Worm (Caenorhabditis elegans): Measurements from ENCODE around the gene lgc-27.

DNA sequence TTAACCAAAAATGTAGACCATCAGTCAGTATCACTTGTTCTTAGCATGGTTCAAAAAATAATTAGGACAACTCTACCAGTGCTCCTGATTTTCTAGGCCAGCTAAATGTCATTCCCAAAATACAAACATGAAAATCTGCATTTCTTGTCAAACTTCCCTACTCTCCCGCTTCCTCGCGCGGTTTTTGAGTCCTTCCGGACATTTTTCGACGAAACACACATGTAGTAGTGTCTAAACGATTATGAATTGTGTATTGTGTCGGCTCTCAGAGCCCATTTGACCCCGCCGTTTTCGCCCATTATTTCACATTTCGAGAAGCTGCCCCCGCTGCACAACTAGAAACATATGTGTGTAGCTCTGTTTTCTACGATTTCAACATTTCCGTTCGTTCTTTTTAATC, 22.3 kb upstream of the lgc-27 start, which contains the start of gene F35D11.1:
- TF ChIP-seq nhr-232 (tag; optimal IDR thresholded peaks at IDR 0.05) (no peak), nhr-11 (tag; optimal IDR thresholded peaks at IDR 0.05) (no peak), Y22D7AL.16 (tag; optimal IDR thresholded peaks at IDR 0.05) (no peak)
